Fruit fly (Drosophila melanogaster) whole organism, embryonic: ENCODE measurements around the gene obst-G.

Experiments
- Bteb2 ChIP-seq: fragments of 200-800 bp; sonication (Bioruptor generic); optimal IDR thresholded peaks from 2 replicates; lab custom pipeline; 2016; ENCODE audit warnings: missing biosample characterization, missing genetic modification characterization
- CG11093 ChIP-seq: fragments of 200-800 bp; sonication (Bioruptor generic); IDR thresholded peaks from 3 replicates; pipeline ENCODE4 v1.3.6; 2022; ENCODE audit warnings: missing biosample characterization, missing genetic modification characterization
- CG12104 ChIP-seq: fragments of 200-800 bp; sonication (Bioruptor generic); optimal IDR thresholded peaks from 3 replicates; lab custom pipeline; 2016; ENCODE audit warnings: missing biosample characterization, missing genetic modification characterization
- CG12155 ChIP-seq: fragments of 200-800 bp; sonication (Bioruptor generic); optimal IDR thresholded peaks from 3 replicates; lab custom pipeline; 2016; ENCODE audit warnings: missing biosample characterization, missing genetic modification characterization
- CG15514 ChIP-seq: fragments of 200-800 bp; sonication (Bioruptor generic); optimal IDR thresholded peaks from 3 replicates; lab custom pipeline; 2017; ENCODE audit warnings: missing biosample characterization, missing genetic modification characterization, mild to moderate bottlenecking, moderate library complexity, missing genetic modification reagents
- CG17361 ChIP-seq: fragments of 200-800 bp; sonication (Bioruptor generic); IDR thresholded peaks from 3 replicates; pipeline ENCODE4 v1.3.6; 2022; ENCODE audit warnings: missing biosample characterization, missing genetic modification characterization
- CG18764 ChIP-seq: fragments of 200-800 bp; sonication (Bioruptor generic); optimal IDR thresholded peaks from 3 replicates; lab custom pipeline; 2016; ENCODE audit warnings: missing biosample characterization, missing genetic modification characterization
- CG2199 ChIP-seq: fragments of 200-800 bp; sonication (Bioruptor generic); IDR thresholded peaks from 3 replicates; pipeline ENCODE4 v1.3.6; 2022; ENCODE audit warnings: missing biosample characterization, missing genetic modification characterization
- CG30431 ChIP-seq: fragments of 200-800 bp; sonication (Bioruptor generic); optimal IDR thresholded peaks from 2 replicates; lab custom pipeline; 2017; ENCODE audit warnings: missing biosample characterization, missing genetic modification characterization
- CG31365 ChIP-seq: fragments of 200-800 bp; sonication (Bioruptor generic); optimal IDR thresholded peaks from 2 replicates; lab custom pipeline; 2018; ENCODE audit warnings: missing biosample characterization, mild to moderate bottlenecking, missing genetic modification characterization
- CG4854 ChIP-seq: fragments of 200-800 bp; sonication (Bioruptor generic); optimal IDR thresholded peaks from 2 replicates; lab custom pipeline; 2016; ENCODE audit warnings: missing biosample characterization, missing genetic modification characterization, inconsistent platforms
- CG7271 ChIP-seq: fragments of 200-800 bp; sonication (Bioruptor generic); optimal IDR thresholded peaks from 2 replicates; lab custom pipeline; 2018; ENCODE audit warnings: missing biosample characterization, mild to moderate bottlenecking, missing genetic modification characterization, moderate library complexity
- CG7372 ChIP-seq: fragments of 200-800 bp; sonication (Bioruptor generic); IDR thresholded peaks from 2 replicates; pipeline ENCODE4 v1.3.6; 2022; ENCODE audit warnings: missing biosample characterization, missing genetic modification characterization
- CG9437 ChIP-seq: fragments of 200-800 bp; sonication (Bioruptor generic); optimal IDR thresholded peaks from 2 replicates; lab custom pipeline; 2018; ENCODE audit warnings: missing biosample characterization, mild to moderate bottlenecking, missing genetic modification characterization
- Doc2 ChIP-seq: fragments of 200-800 bp; sonication (Bioruptor generic); IDR thresholded peaks from 2 replicates; pipeline ENCODE4 v1.3.6; 2022; ENCODE audit warnings: missing biosample characterization, missing genetic modification characterization
- E2f1 ChIP-seq: fragments of 200-800 bp; sonication (Bioruptor generic); IDR thresholded peaks from 2 replicates; pipeline ENCODE4 v1.3.6; 2022; ENCODE audit warnings: missing biosample characterization, missing genetic modification characterization
- Ets97D ChIP-seq: fragments of 200-800 bp; sonication (Bioruptor generic); optimal IDR thresholded peaks from 3 replicates; lab custom pipeline; 2016; ENCODE audit warnings: missing biosample characterization, missing genetic modification characterization
- HmgD ChIP-seq: fragments of 200-800 bp; sonication (Bioruptor generic); optimal IDR thresholded peaks from 3 replicates; lab custom pipeline; 2016; ENCODE audit warnings: missing biosample characterization, missing genetic modification characterization
- HmgZ ChIP-seq: fragments of 200-800 bp; sonication (Bioruptor generic); optimal IDR thresholded peaks from 2 replicates; lab custom pipeline; 2018; ENCODE audit warnings: missing biosample characterization, mild to moderate bottlenecking, missing genetic modification characterization
- Hr39 ChIP-seq: fragments of >200 bp; optimal IDR thresholded peaks from 2 replicates; lab custom pipeline; 2017
- MTF-1 ChIP-seq: fragments of 200-800 bp; sonication (Bioruptor generic); optimal IDR thresholded peaks from 2 replicates; lab custom pipeline; 2018; ENCODE audit warnings: missing biosample characterization, mild to moderate bottlenecking, missing genetic modification characterization, borderline replicate concordance
- Max ChIP-seq: fragments of 200-800 bp; sonication (Bioruptor generic); optimal IDR thresholded peaks from 2 replicates; lab custom pipeline; 2016; ENCODE audit warnings: missing biosample characterization, mild to moderate bottlenecking, missing genetic modification characterization
- Meics ChIP-seq: fragments of 200-800 bp; sonication (Bioruptor generic); optimal IDR thresholded peaks from 2 replicates; lab custom pipeline; 2017; ENCODE audit warnings: missing biosample characterization, mild to moderate bottlenecking, missing genetic modification characterization
- Rfx ChIP-seq: fragments of 200-800 bp; sonication (Bioruptor generic); IDR thresholded peaks from 2 replicates; pipeline ENCODE4 v1.3.6; 2022; ENCODE audit warnings: missing biosample characterization, missing genetic modification characterization
- Ssrp ChIP-seq: fragments of 200-800 bp; sonication (Bioruptor generic); optimal IDR thresholded peaks from 2 replicates; lab custom pipeline; 2018; ENCODE audit warnings: missing biosample characterization, mild to moderate bottlenecking, missing genetic modification characterization, moderate library complexity
- Xrp1 ChIP-seq: fragments of 200-800 bp; sonication (Bioruptor generic); IDR thresholded peaks from 2 replicates; pipeline ENCODE4 v1.3.6; 2022; ENCODE audit warnings: missing biosample characterization, missing genetic modification characterization
- ara ChIP-seq: fragments of 200-800 bp; sonication (Bioruptor generic); IDR thresholded peaks from 2 replicates; pipeline ENCODE4 v1.3.6; 2022; ENCODE audit warnings: missing biosample characterization, missing genetic modification characterization
- bab2 ChIP-seq: fragments of 200-800 bp; sonication (Bioruptor generic); optimal IDR thresholded peaks from 2 replicates; lab custom pipeline; 2016; ENCODE audit warnings: missing biosample characterization, missing genetic modification characterization
- caup ChIP-seq: fragments of 200-800 bp; sonication (Bioruptor generic); optimal IDR thresholded peaks from 3 replicates; lab custom pipeline; 2017; ENCODE audit warnings: missing biosample characterization, mild to moderate bottlenecking, missing genetic modification characterization, moderate library complexity; ENCODE audit not compliant: severe bottlenecking
- crc ChIP-seq: fragments of 200-800 bp; sonication (Bioruptor generic); optimal IDR thresholded peaks from 2 replicates; lab custom pipeline; 2016; ENCODE audit warnings: missing biosample characterization, missing genetic modification characterization
- dysf ChIP-seq: fragments of 200-800 bp; sonication (Bioruptor generic); IDR thresholded peaks from 3 replicates; pipeline ENCODE4 v1.3.6; 2022; ENCODE audit warnings: missing biosample characterization, missing genetic modification characterization
- ems ChIP-seq: fragments of 200-800 bp; sonication (Bioruptor generic); optimal IDR thresholded peaks from 3 replicates; lab custom pipeline; 2016; ENCODE audit warnings: missing biosample characterization, missing genetic modification characterization
- esg ChIP-seq: fragments of 200-800 bp; sonication (Bioruptor generic); conservative IDR thresholded peaks from 2 replicates; pipeline ENCODE4 v1.3.6; 2022; ENCODE audit warnings: missing biosample characterization, missing genetic modification characterization
- fu2 ChIP-seq: fragments of 200-800 bp; sonication (Bioruptor generic); optimal IDR thresholded peaks from 2 replicates; lab custom pipeline; 2016; ENCODE audit warnings: missing biosample characterization, missing genetic modification characterization
- grau ChIP-seq: fragments of 200-800 bp; optimal IDR thresholded peaks from 3 replicates; lab custom pipeline; 2019; ENCODE audit warnings: missing biosample characterization, mild to moderate bottlenecking, missing genetic modification characterization, moderate library complexity
- gt ChIP-seq: fragments of 200-800 bp; sonication (Bioruptor generic); IDR thresholded peaks from 2 replicates; pipeline ENCODE4 v1.3.6; 2022; ENCODE audit warnings: missing biosample characterization, missing genetic modification characterization
- hth ChIP-seq: fragments of >200 bp; optimal IDR thresholded peaks from 2 replicates; lab custom pipeline; 2017; ENCODE audit warnings: inconsistent platforms
- nau ChIP-seq: fragments of 200-800 bp; sonication (Bioruptor generic); optimal IDR thresholded peaks from 3 replicates; lab custom pipeline; 2017; ENCODE audit warnings: missing biosample characterization, mild to moderate bottlenecking, missing genetic modification characterization, missing genetic modification reagents
- nmo ChIP-seq: fragments of 200-800 bp; sonication (Bioruptor generic); optimal IDR thresholded peaks from 2 replicates; lab custom pipeline; 2018; ENCODE audit warnings: missing biosample characterization, mild to moderate bottlenecking, missing genetic modification characterization, moderate library complexity
- onecut ChIP-seq: fragments of 200-800 bp; sonication (Bioruptor generic); IDR thresholded peaks from 2 replicates; pipeline ENCODE4 v1.3.6; 2022; ENCODE audit warnings: missing biosample characterization, missing genetic modification characterization
- org-1 ChIP-seq: fragments of 200-800 bp; sonication (Bioruptor generic); optimal IDR thresholded peaks from 2 replicates; lab custom pipeline; 2017; ENCODE audit warnings: missing biosample characterization, missing genetic modification characterization
- pros ChIP-seq: fragments of 200-800 bp; sonication (Bioruptor generic); optimal IDR thresholded peaks from 3 replicates; lab custom pipeline; 2019; ENCODE audit warnings: missing biosample characterization, mild to moderate bottlenecking, missing genetic modification characterization, moderate library complexity
- pzg ChIP-seq: fragments of 200-800 bp; sonication (Bioruptor generic); optimal IDR thresholded peaks from 3 replicates; lab custom pipeline; 2018; ENCODE audit warnings: missing biosample characterization, mild to moderate bottlenecking, missing genetic modification characterization, moderate library complexity
- ro ChIP-seq: fragments of 200-800 bp; sonication (Bioruptor generic); IDR thresholded peaks from 2 replicates; pipeline ENCODE4 v1.3.6; 2022; ENCODE audit warnings: missing biosample characterization, missing genetic modification characterization
- sd ChIP-seq: fragments of 200-800 bp; sonication (Bioruptor generic); optimal IDR thresholded peaks from 3 replicates; lab custom pipeline; 2018; ENCODE audit warnings: missing biosample characterization, mild to moderate bottlenecking, missing genetic modification characterization, moderate library complexity
- shn ChIP-seq: fragments of 200-800 bp; sonication (Bioruptor generic); optimal IDR thresholded peaks from 3 replicates; lab custom pipeline; 2016; ENCODE audit warnings: missing biosample characterization, missing genetic modification characterization
- sim ChIP-seq: fragments of 200-800 bp; sonication (Bioruptor generic); IDR thresholded peaks from 2 replicates; pipeline ENCODE4 v1.3.6; 2022; ENCODE audit warnings: missing biosample characterization, missing genetic modification characterization
- vnd ChIP-seq: fragments of 200-800 bp; sonication (Bioruptor generic); IDR thresholded peaks from 3 replicates; pipeline ENCODE4 v1.3.6; 2022; ENCODE audit warnings: missing biosample characterization, missing genetic modification characterization; ENCODE audit not compliant: partially characterized antibody
- zfh1 ChIP-seq: fragments of 200-800 bp; sonication (Bioruptor generic); IDR thresholded peaks from 3 replicates; pipeline ENCODE4 v1.3.6; 2022; ENCODE audit warnings: missing biosample characterization, missing genetic modification characterization

The obst-G gene

dm6 chr3L:12002321-12003248, 49.5 kb upstream of the obst-G start, which contains the start of the genes Pop2 and CG6928 (continued):
- TF ChIP-seq CG18764 (GFP tag; lab: Kevin White, UChicago) (peak; percentile 65), nau (no peak), onecut (GFP tag; lab: Robert Waterston, UW) (no peak), crc (GFP tag; lab: Kevin White, UChicago) (peak; percentile 70), ems (GFP tag; lab: Kevin White, UChicago) (peak; percentile 79), ara (peak; percentile 54; the same call in 1 of the 2 replicates), CG12155 (GFP tag; lab: Kevin White, UChicago) (peak; percentile 81), CG12104 (GFP tag; lab: Kevin White, UChicago) (peak; percentile 49), Ssrp (peak; percentile 48), grau (tag; lab: Kevin White, UChicago) (peak; percentile 64), CG4854 (GFP tag; lab: Kevin White, UChicago) (peak; percentile 74), CG9437 (peak; percentile 57), Hr39 (lab: Kevin White, UChicago) (no peak), Bteb2 (GFP tag; lab: Kevin White, UChicago) (peak; percentile 83), MTF-1 (GFP tag; lab: Kevin White, UChicago) (no peak), E2f1 (peak; percentile 59), Ets97D (GFP tag; lab: Kevin White, UChicago) (peak; percentile 92), hth (lab: Kevin White, UChicago) (no peak), pros (GFP tag; lab: Kevin White, UChicago) (no peak), sd (tag; lab: Kevin White, UChicago) (no peak), CG31365 (tag; lab: Kevin White, UChicago) (peak; percentile 9), CG30431 (GFP tag; lab: Kevin White, UChicago) (peak; percentile 52), caup (GFP tag; lab: Kevin White, UChicago) (peak; percentile 76), dysf (GFP tag; lab: Robert Waterston, UW) (peak; percentile 71), Max (peak; percentile 77), pzg (GFP tag; lab: Kevin White, UChicago) (peak; percentile 88), HmgD (GFP tag; lab: Kevin White, UChicago) (peak; percentile 70), CG2199 (GFP tag; lab: Robert Waterston, UW) (0 out of 3 replicates have a peak, but pooled peaks have one; percentile 47), fu2 (GFP tag; lab: Kevin White, UChicago) (peak; percentile 83), gt (GFP tag; lab: Robert Waterston, UW) (no peak), Meics (GFP tag; lab: Kevin White, UChicago) (peak; percentile 2), vnd (GFP tag; lab: Robert Waterston, UW) (peak; percentile 76), shn (GFP tag; lab: Kevin White, UChicago) (peak; percentile 84), nmo (peak; percentile 84), CG17361 (GFP tag; lab: Robert Waterston, UW) (peak; percentile 67), CG7372 (GFP tag; lab: Robert Waterston, UW) (peak; percentile 78), sim (GFP tag; lab: Robert Waterston, UW) (no peak), CG7271 (peak; percentile 31), CG15514 (GFP tag; lab: Kevin White, UChicago) (peak; percentile 82), Xrp1 (GFP tag; lab: Robert Waterston, UW) (peak; percentile 59), esg (peak; percentile 47; the same call in 1 of the 2 replicates), Rfx (GFP tag; lab: Robert Waterston, UW) (peak; percentile 82), CG11093 (peak; percentile 48; the same call in 2 of the 3 replicates), bab2 (GFP tag; lab: Kevin White, UChicago) (peak; percentile 86), HmgZ (peak; percentile 80), Doc2 (no peak), zfh1 (peak; percentile 73; the same call in 2 of the 3 replicates), ro (GFP tag; lab: Robert Waterston, UW) (no peak), org-1 (no peak)
